Fruit fly (Drosophila melanogaster) whole organism, embryonic: ENCODE measurements around the gene CG9114.

Experiments
- CG7928 ChIP-seq: fragments of 200-800 bp; sonication (Bioruptor generic); optimal IDR thresholded peaks from 2 replicates; lab custom pipeline; 2017; ENCODE audit warnings: missing biosample characterization, mild to moderate bottlenecking, missing genetic modification characterization
- caup ChIP-seq: fragments of 200-800 bp; sonication (Bioruptor generic); optimal IDR thresholded peaks from 3 replicates; lab custom pipeline; 2017; ENCODE audit warnings: missing biosample characterization, mild to moderate bottlenecking, missing genetic modification characterization, moderate library complexity; ENCODE audit not compliant: severe bottlenecking

DNA sequence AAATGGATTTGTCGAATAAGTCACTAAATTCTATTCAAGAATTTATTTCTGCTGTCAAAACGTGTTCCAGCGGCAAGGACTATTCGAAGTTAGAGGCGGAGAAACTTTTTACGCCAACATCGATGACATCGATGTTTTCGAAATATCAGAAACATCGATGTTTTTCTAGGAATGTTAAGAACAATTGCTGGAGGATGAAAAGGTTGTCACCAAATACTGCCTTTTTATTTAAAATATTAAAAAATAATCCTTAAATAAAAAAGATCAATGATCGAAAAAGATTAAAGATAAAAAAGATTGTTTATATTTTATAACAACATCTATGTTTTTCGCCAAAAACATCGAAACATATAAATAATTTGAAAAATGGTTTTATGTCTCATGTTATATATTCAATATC, 9.1 kb upstream of the CG9114 start, which contains the start of gene CG9123:
- no peak for TF ChIP-seq CG7928 (GFP tag; lab: Kevin White, UChicago)
- no peak for TF ChIP-seq caup (GFP tag; lab: Kevin White, UChicago)
